Fruit fly (Drosophila melanogaster) whole organism, embryonic: ENCODE data around the gene Elba2.

Experiments used
- Atf6 ChIP-seq: fragments of 200-800 bp; sonication (Bioruptor generic); IDR thresholded peaks from 2 replicates; pipeline ENCODE4 v1.3.6; 2022; ENCODE audit warnings: missing biosample characterization, missing genetic modification characterization
- CG11504 ChIP-seq: fragments of 200-800 bp; sonication (Bioruptor generic); optimal IDR thresholded peaks from 3 replicates; lab custom pipeline; 2019; ENCODE audit warnings: missing biosample characterization, mild to moderate bottlenecking, missing genetic modification characterization, moderate library complexity
- CG12071 ChIP-seq: fragments of 200-800 bp; sonication (Bioruptor generic); optimal IDR thresholded peaks from 3 replicates; lab custom pipeline; 2018; ENCODE audit warnings: missing biosample characterization, mild to moderate bottlenecking, missing genetic modification characterization
- CG12104 ChIP-seq: fragments of 200-800 bp; sonication (Bioruptor generic); optimal IDR thresholded peaks from 3 replicates; lab custom pipeline; 2016; ENCODE audit warnings: missing biosample characterization, missing genetic modification characterization
- CG12391 ChIP-seq: fragments of 200-800 bp; sonication (Bioruptor generic); optimal IDR thresholded peaks from 3 replicates; lab custom pipeline; 2018; ENCODE audit warnings: missing biosample characterization, mild to moderate bottlenecking, missing genetic modification characterization, moderate library complexity
- CG12769 ChIP-seq: fragments of 200-800 bp; sonication (Bioruptor generic); optimal IDR thresholded peaks from 2 replicates; lab custom pipeline; 2019; ENCODE audit warnings: missing biosample characterization, mild to moderate bottlenecking, missing genetic modification characterization, moderate library complexity
- CG15479 ChIP-seq: fragments of 200-800 bp; sonication (Bioruptor generic); optimal IDR thresholded peaks from 3 replicates; lab custom pipeline; 2019; ENCODE audit warnings: missing biosample characterization, mild to moderate bottlenecking, missing genetic modification characterization, moderate library complexity
- CG1647 ChIP-seq: fragments of 200-800 bp; sonication (Bioruptor generic); optimal IDR thresholded peaks from 3 replicates; lab custom pipeline; 2016; ENCODE audit warnings: missing biosample characterization, missing genetic modification characterization
- CG17385 ChIP-seq: fragments of 200-800 bp; sonication (Bioruptor generic); optimal IDR thresholded peaks from 3 replicates; lab custom pipeline; 2018; ENCODE audit warnings: missing biosample characterization, mild to moderate bottlenecking, missing genetic modification characterization
- CG2120 ChIP-seq: fragments of 200-800 bp; sonication (Bioruptor generic); optimal IDR thresholded peaks from 3 replicates; lab custom pipeline; 2016; ENCODE audit warnings: missing biosample characterization, missing genetic modification characterization
- CG3281 ChIP-seq: fragments of 200-800 bp; sonication (Bioruptor generic); optimal IDR thresholded peaks from 3 replicates; lab custom pipeline; 2017; ENCODE audit warnings: missing biosample characterization, mild to moderate bottlenecking, missing genetic modification characterization
- CG33213 ChIP-seq: fragments of 200-800 bp; sonication (Bioruptor generic); optimal IDR thresholded peaks from 3 replicates; lab custom pipeline; 2016; ENCODE audit warnings: missing biosample characterization, missing genetic modification characterization
- CG4424 ChIP-seq: fragments of 200-800 bp; sonication (Bioruptor generic); optimal IDR thresholded peaks from 3 replicates; lab custom pipeline; 2016; ENCODE audit warnings: missing biosample characterization, missing genetic modification characterization
- CG6654 ChIP-seq: fragments of 200-800 bp; sonication (Bioruptor generic); optimal IDR thresholded peaks from 2 replicates; lab custom pipeline; 2017; ENCODE audit warnings: missing biosample characterization, mild to moderate bottlenecking, missing genetic modification characterization
- CG6689 ChIP-seq: fragments of 200-800 bp; sonication (Bioruptor generic); IDR thresholded peaks from 2 replicates; pipeline ENCODE4 v1.3.6; 2022; ENCODE audit warnings: missing biosample characterization, missing genetic modification characterization
- CG6813 ChIP-seq: fragments of 200-800 bp; sonication (Bioruptor generic); optimal IDR thresholded peaks from 2 replicates; lab custom pipeline; 2017; ENCODE audit warnings: missing biosample characterization, missing genetic modification characterization, mild to moderate bottlenecking, moderate library complexity, missing genetic modification reagents
- CG7556 ChIP-seq: fragments of 200-800 bp; sonication (Bioruptor generic); optimal IDR thresholded peaks from 2 replicates; lab custom pipeline; 2017; ENCODE audit warnings: missing biosample characterization, mild to moderate bottlenecking, missing genetic modification characterization
- CG8924 ChIP-seq: fragments of 200-800 bp; optimal IDR thresholded peaks from 3 replicates; lab custom pipeline; 2019; ENCODE audit warnings: missing biosample characterization, mild to moderate bottlenecking, missing genetic modification characterization, moderate library complexity
- D ChIP-seq, 2 experiments: fragments of 200-800 bp in 1 of 2; fragments of >200 bp in 1 of 2; sonication (Bioruptor generic) in 1 of 2; optimal IDR thresholded peaks; 2 replicates in 1 of 2; 3 replicates in 1 of 2; lab custom pipeline; 2017; ENCODE audit warnings: mild to moderate bottlenecking in 1 of 2, missing biosample characterization in 1 of 2, missing genetic modification characterization in 1 of 2, missing genetic modification reagents in 1 of 2
- Fer1 ChIP-seq: fragments of 200-800 bp; sonication (Bioruptor generic); optimal IDR thresholded peaks from 2 replicates; lab custom pipeline; 2017; ENCODE audit warnings: missing biosample characterization, mild to moderate bottlenecking, missing genetic modification characterization
- Fer3 ChIP-seq: fragments of 200-800 bp; sonication (Bioruptor generic); optimal IDR thresholded peaks from 2 replicates; lab custom pipeline; 2018; ENCODE audit warnings: missing biosample characterization, mild to moderate bottlenecking, missing genetic modification characterization, moderate library complexity
- Gsc ChIP-seq: fragments of 200-800 bp; sonication (Bioruptor generic); IDR thresholded peaks from 2 replicates; pipeline ENCODE4 v1.3.6; 2022; ENCODE audit warnings: missing biosample characterization, missing genetic modification characterization
- HLH3B ChIP-seq: fragments of 200-800 bp; sonication (Bioruptor generic); IDR thresholded peaks from 2 replicates; pipeline ENCODE4 v1.3.6; 2022; ENCODE audit warnings: missing biosample characterization, missing genetic modification characterization
- Hsf ChIP-seq: fragments of 200-800 bp; sonication (Bioruptor generic); optimal IDR thresholded peaks from 3 replicates; lab custom pipeline; 2016; ENCODE audit warnings: missing biosample characterization, missing genetic modification characterization
- Poxn ChIP-seq: fragments of 200-800 bp; sonication (Bioruptor generic); IDR thresholded peaks from 2 replicates; pipeline ENCODE4 v1.3.6; 2022; ENCODE audit warnings: missing biosample characterization, missing genetic modification characterization
- Ptx1 ChIP-seq: fragments of 200-800 bp; sonication (Bioruptor generic); IDR thresholded peaks from 2 replicates; pipeline ENCODE4 v1.3.6; 2022; ENCODE audit warnings: missing biosample characterization, missing genetic modification characterization
- Sox102F ChIP-seq: fragments of 200-800 bp; sonication (Bioruptor generic); optimal IDR thresholded peaks from 2 replicates; lab custom pipeline; 2018; ENCODE audit warnings: missing biosample characterization, mild to moderate bottlenecking, missing genetic modification characterization, moderate library complexity
- TFAM ChIP-seq: fragments of 200-800 bp; sonication (Bioruptor generic); optimal IDR thresholded peaks from 2 replicates; lab custom pipeline; 2017; ENCODE audit warnings: missing biosample characterization, missing genetic modification characterization, inconsistent platforms
- caup ChIP-seq: fragments of 200-800 bp; sonication (Bioruptor generic); optimal IDR thresholded peaks from 3 replicates; lab custom pipeline; 2017; ENCODE audit warnings: missing biosample characterization, mild to moderate bottlenecking, missing genetic modification characterization, moderate library complexity; ENCODE audit not compliant: severe bottlenecking
- dmrt11E ChIP-seq: fragments of 200-800 bp; sonication (Bioruptor generic); optimal IDR thresholded peaks from 3 replicates; lab custom pipeline; 2018; ENCODE audit warnings: missing biosample characterization, mild to moderate bottlenecking, missing genetic modification characterization, moderate library complexity
- ewg ChIP-seq: fragments of 200-800 bp; sonication (Bioruptor generic); optimal IDR thresholded peaks from 3 replicates; lab custom pipeline; 2017; ENCODE audit warnings: mild to moderate bottlenecking, missing biosample characterization, missing genetic modification reagents, missing genetic modification characterization
- grau ChIP-seq: fragments of 200-800 bp; optimal IDR thresholded peaks from 3 replicates; lab custom pipeline; 2019; ENCODE audit warnings: missing biosample characterization, mild to moderate bottlenecking, missing genetic modification characterization, moderate library complexity
- ham ChIP-seq: fragments of 200-800 bp; sonication (Bioruptor generic); IDR thresholded peaks from 2 replicates; pipeline ENCODE4 v1.3.6; 2022; ENCODE audit warnings: missing biosample characterization, missing genetic modification characterization
- hkb ChIP-seq, 2 experiments: fragments of 200-800 bp in 1 of 2; fragments of >200 bp in 1 of 2; sonication (Bioruptor generic) in 1 of 2; IDR thresholded peaks in 1 of 2; optimal IDR thresholded peaks in 1 of 2; 2 replicates each; pipeline versions ENCODE4 v1.3.6 to Lab custom; 2017 to 2022; ENCODE audit warnings: missing biosample characterization in 1 of 2, missing genetic modification characterization in 1 of 2
- insv ChIP-seq, 2 experiments: fragments of 200-800 bp; sonication (Bioruptor generic); optimal IDR thresholded peaks; 3 replicates each; lab custom pipeline; 2016 to 2018; ENCODE audit warnings: missing biosample characterization in 2 of 2, missing genetic modification characterization in 2 of 2
- lab ChIP-seq: fragments of 200-800 bp; sonication (Bioruptor generic); optimal IDR thresholded peaks from 3 replicates; lab custom pipeline; 2017; ENCODE audit warnings: missing biosample characterization, missing genetic modification characterization, mild to moderate bottlenecking, moderate library complexity, missing genetic modification reagents
- nerfin-1 ChIP-seq: fragments of 200-800 bp; sonication (Bioruptor generic); optimal IDR thresholded peaks from 3 replicates; lab custom pipeline; 2019; ENCODE audit warnings: missing biosample characterization, mild to moderate bottlenecking, missing genetic modification characterization, moderate library complexity
- pros ChIP-seq: fragments of 200-800 bp; sonication (Bioruptor generic); optimal IDR thresholded peaks from 3 replicates; lab custom pipeline; 2019; ENCODE audit warnings: missing biosample characterization, mild to moderate bottlenecking, missing genetic modification characterization, moderate library complexity
- sd ChIP-seq: fragments of 200-800 bp; sonication (Bioruptor generic); optimal IDR thresholded peaks from 3 replicates; lab custom pipeline; 2018; ENCODE audit warnings: missing biosample characterization, mild to moderate bottlenecking, missing genetic modification characterization, moderate library complexity
- sens ChIP-seq: fragments of 200-800 bp; sonication (Bioruptor generic); peaks from one replicate; lab custom pipeline; 2016; ENCODE audit warnings: missing biosample characterization, missing genetic modification characterization
- sens-2 ChIP-seq: fragments of 200-800 bp; sonication (Bioruptor generic); IDR thresholded peaks from 2 replicates; pipeline ENCODE4 v1.3.6; 2022; ENCODE audit warnings: missing biosample characterization, missing genetic modification characterization
- slbo ChIP-seq: fragments of 200-800 bp; sonication (Bioruptor generic); IDR thresholded peaks from 2 replicates; pipeline ENCODE4 v1.3.6; 2022; ENCODE audit warnings: missing biosample characterization, missing genetic modification characterization
- tgo ChIP-seq: fragments of 200-800 bp; sonication (Bioruptor generic); IDR thresholded peaks from 3 replicates; pipeline ENCODE4 v1.3.6; 2022; ENCODE audit warnings: missing biosample characterization, missing genetic modification characterization
- tll ChIP-seq, 2 experiments: fragments of 200-800 bp in 1 of 2; fragments of >200 bp in 1 of 2; sonication (Bioruptor generic) in 1 of 2; optimal IDR thresholded peaks; 2 replicates each; lab custom pipeline; 2017 to 2019; ENCODE audit warnings: missing biosample characterization in 2 of 2, missing genetic modification characterization in 2 of 2, mild to moderate bottlenecking in 1 of 2, moderate library complexity in 1 of 2
- ttk ChIP-seq: fragments of 200-800 bp; sonication (Bioruptor generic); IDR thresholded peaks from 2 replicates; pipeline ENCODE4 v2.1.2; 2022; ENCODE audit warnings: missing biosample characterization, missing genetic modification characterization
- z ChIP-seq: fragments of 200-800 bp; sonication (Bioruptor generic); IDR thresholded peaks from 3 replicates; pipeline ENCODE4 v1.3.6; 2022; ENCODE audit warnings: missing biosample characterization, missing genetic modification characterization
- zen ChIP-seq: fragments of 200-800 bp; sonication (Bioruptor generic); optimal IDR thresholded peaks from 3 replicates; lab custom pipeline; 2018; ENCODE audit warnings: missing biosample characterization, mild to moderate bottlenecking, missing genetic modification characterization, moderate library complexity
- zf30C ChIP-seq: fragments of 200-800 bp; sonication (Bioruptor generic); optimal IDR thresholded peaks from 3 replicates; lab custom pipeline; 2018; ENCODE audit warnings: missing biosample characterization, mild to moderate bottlenecking, missing genetic modification characterization

Gene Elba2

dm6 chr2L:2577361-2577737 lies at the start of gene Elba2:
TSS of gene Elba2 (plus strand) at chr2L:2577687.
- peak in 1 of 2 experiments; percentile 57 for TF ChIP-seq insv (GFP tag; optimal IDR thresholded peaks at IDR 0.05; lab: Kevin White, UChicago)
- no peak for TF ChIP-seq dmrt11E (tag; lab: Kevin White, UChicago)
- TF ChIP-seq tgo = no peak
- no peak for TF ChIP-seq lab (GFP tag; lab: Kevin White, UChicago)
- peak; percentile 63 for TF ChIP-seq zen
- TF ChIP-seq CG12104 (GFP tag; lab: Kevin White, UChicago) = no peak
- peak; percentile 44 for TF ChIP-seq CG15479
- peak; percentile 95 for TF ChIP-seq nerfin-1 (tag; lab: Kevin White, UChicago)
- TF ChIP-seq tll (GFP tag; optimal IDR thresholded peaks at IDR 0.05; lab: Kevin White, UChicago) = peak in 1 of 2 experiments; percentile 36
- TF ChIP-seq pros (GFP tag; lab: Kevin White, UChicago) = peak; percentile 56
- peak; percentile 57 for TF ChIP-seq zf30C (GFP tag; lab: Kevin White, UChicago)
- no peak for TF ChIP-seq ham
- peak; percentile 11 for TF ChIP-seq sens (GFP tag; lab: Kevin White, UChicago)
- peak; percentile 13 for TF ChIP-seq sd (tag; lab: Kevin White, UChicago)
- TF ChIP-seq D (optimal IDR thresholded peaks at IDR 0.05; lab: Kevin White, UChicago) = no peak
- no peak for TF ChIP-seq D (GFP tag; optimal IDR thresholded peaks at IDR 0.05; lab: Kevin White, UChicago)
- no peak for TF ChIP-seq CG6654 (GFP tag; lab: Kevin White, UChicago)
- TF ChIP-seq hkb (optimal IDR thresholded peaks at IDR 0.05; lab: Kevin White, UChicago) = no peak
- TF ChIP-seq hkb (GFP tag; IDR thresholded peaks at IDR 0.05; lab: Robert Waterston, UW) = no peak
- peak; percentile 68; the same call in 1 of the 3 replicates for TF ChIP-seq z

dm6 chr2L:2528097-2528496 lies 49.4 kb upstream of the Elba2 start:
- no peak for TF ChIP-seq Gsc (GFP tag; lab: Robert Waterston, UW)
- TF ChIP-seq grau = peak; percentile 26
- peak; percentile 32 for TF ChIP-seq Fer3 (tag; lab: Kevin White, UChicago)
- TF ChIP-seq CG12071 (GFP tag; lab: Kevin White, UChicago) = peak; percentile 9
- no peak for TF ChIP-seq CG4424 (GFP tag; lab: Kevin White, UChicago)
- 0 out of 2 replicates have a peak, but pooled peaks have one; percentile 8 for TF ChIP-seq CG6689
- 0 out of 2 replicates have a peak, but pooled peaks have one; percentile 18 for TF ChIP-seq sens-2
- peak; percentile 2 for TF ChIP-seq CG8924 (tag; lab: Kevin White, UChicago)
- peak; percentile 28; the same call in 1 of the 2 replicates for TF ChIP-seq Ptx1 (GFP tag; lab: Robert Waterston, UW)
- TF ChIP-seq Atf6 = 0 out of 2 replicates have a peak, but pooled peaks have one; percentile 39
- peak; percentile 56 for TF ChIP-seq CG12769 (tag; lab: Kevin White, UChicago)
- TF ChIP-seq CG6813 = peak; percentile 10
- TF ChIP-seq caup = peak; percentile 23
- peak; percentile 10 for TF ChIP-seq Hsf (GFP tag; lab: Kevin White, UChicago)
- TF ChIP-seq slbo (GFP tag; lab: Robert Waterston, UW) = peak; percentile 23; the same call in 1 of the 2 replicates
- peak; percentile 23 for TF ChIP-seq Sox102F (GFP tag; lab: Kevin White, UChicago)
- peak; percentile 12; the same call in 1 of the 2 replicates for TF ChIP-seq ttk (GFP tag; lab: Robert Waterston, UW)
- TF ChIP-seq CG2120 (GFP tag; lab: Kevin White, UChicago) = peak; percentile 44
- peak; percentile 26 for TF ChIP-seq CG3281 (GFP tag; lab: Kevin White, UChicago)
- no peak for TF ChIP-seq CG33213 (GFP tag; lab: Kevin White, UChicago)
- peak; percentile 2 for TF ChIP-seq CG17385 (GFP tag; lab: Kevin White, UChicago)
- TF ChIP-seq CG7556 (GFP tag; lab: Kevin White, UChicago) = peak; percentile 35
- TF ChIP-seq CG1647 = no peak
- TF ChIP-seq CG11504 (tag; lab: Kevin White, UChicago) = peak; percentile 54
- peak; percentile 43 for TF ChIP-seq Fer1 (GFP tag; lab: Kevin White, UChicago)
- 0 out of 2 replicates have a peak, but pooled peaks have one; percentile 7 for TF ChIP-seq Poxn (GFP tag; lab: Robert Waterston, UW)
- peak; percentile 59 for TF ChIP-seq lab (GFP tag; lab: Kevin White, UChicago)
- no peak for TF ChIP-seq TFAM
- peak; percentile 34; the same call in 1 of the 2 replicates for TF ChIP-seq HLH3B (GFP tag; lab: Robert Waterston, UW)
- peak; percentile 7 for TF ChIP-seq CG12391 (tag; lab: Kevin White, UChicago)
- no peak for TF ChIP-seq ewg (GFP tag; lab: Kevin White, UChicago)
